Fruit fly (Drosophila melanogaster) whole organism, embryonic: Measurements from ENCODE around the gene E23.
A peak's percentile ranks its signal among the peaks of the same experiment; 100 is the strongest.

Experiments used
- Bdp1 ChIP-seq: fragments of 200-800 bp; sonication (Bioruptor generic); optimal IDR thresholded peaks from 3 replicates; lab custom pipeline; 2016; ENCODE audit warnings: missing biosample characterization, missing genetic modification characterization
- Bteb2 ChIP-seq: fragments of 200-800 bp; sonication (Bioruptor generic); optimal IDR thresholded peaks from 2 replicates; lab custom pipeline; 2016; ENCODE audit warnings: missing biosample characterization, missing genetic modification characterization
- C15 ChIP-seq: fragments of 200-800 bp; sonication (Bioruptor generic); IDR thresholded peaks from 3 replicates; pipeline ENCODE4 v1.3.6; 2022; ENCODE audit warnings: missing biosample characterization, missing genetic modification characterization
- CG11696 ChIP-seq: fragments of 200-800 bp; sonication (Bioruptor generic); IDR thresholded peaks from 2 replicates; pipeline ENCODE4 v1.3.6; 2022; ENCODE audit warnings: missing biosample characterization, missing genetic modification characterization
- CG12236 ChIP-seq: fragments of 200-800 bp; sonication (Bioruptor generic); optimal IDR thresholded peaks from 2 replicates; lab custom pipeline; 2016; ENCODE audit warnings: missing biosample characterization, missing genetic modification characterization
- CG12659 ChIP-seq: fragments of 200-800 bp; sonication (Bioruptor generic); optimal IDR thresholded peaks from 3 replicates; lab custom pipeline; 2017; ENCODE audit warnings: mild to moderate bottlenecking, missing biosample characterization, missing genetic modification reagents, missing genetic modification characterization
- CG13624 ChIP-seq: fragments of 200-800 bp; sonication (Bioruptor generic); optimal IDR thresholded peaks from 2 replicates; lab custom pipeline; 2016; ENCODE audit warnings: missing biosample characterization, missing genetic modification characterization
- CG14441 ChIP-seq: fragments of 200-800 bp; sonication (Bioruptor generic); IDR thresholded peaks from 2 replicates; pipeline ENCODE4 v1.3.6; 2022; ENCODE audit warnings: missing biosample characterization, missing genetic modification characterization
- CG14667 ChIP-seq: fragments of 200-800 bp; sonication (Bioruptor generic); IDR thresholded peaks from 2 replicates; pipeline ENCODE4 v1.3.6; 2022; ENCODE audit warnings: missing biosample characterization, missing genetic modification characterization
- CG17612 ChIP-seq: fragments of 200-800 bp; sonication (Bioruptor generic); IDR thresholded peaks from 2 replicates; pipeline ENCODE4 v1.3.6; 2022; ENCODE audit warnings: missing biosample characterization, missing genetic modification characterization
- CG17912 ChIP-seq: fragments of 200-800 bp; sonication (Bioruptor generic); optimal IDR thresholded peaks from 2 replicates; lab custom pipeline; 2018; ENCODE audit warnings: missing biosample characterization, mild to moderate bottlenecking, missing genetic modification characterization
- CG18476 ChIP-seq: fragments of 200-800 bp; sonication (Bioruptor generic); optimal IDR thresholded peaks from 2 replicates; lab custom pipeline; 2016; ENCODE audit warnings: missing biosample characterization, mild to moderate bottlenecking, missing genetic modification characterization
- CG2116 ChIP-seq: fragments of 200-800 bp; sonication (Bioruptor generic); optimal IDR thresholded peaks from 3 replicates; lab custom pipeline; 2018; ENCODE audit warnings: missing biosample characterization, mild to moderate bottlenecking, missing genetic modification characterization
- CG3065 ChIP-seq: fragments of 200-800 bp; sonication (Bioruptor generic); optimal IDR thresholded peaks from 2 replicates; lab custom pipeline; 2016; ENCODE audit warnings: missing biosample characterization, missing genetic modification characterization
- CG32767 ChIP-seq: fragments of 200-800 bp; sonication (Bioruptor generic); IDR thresholded peaks from 2 replicates; pipeline ENCODE4 v1.3.6; 2022; ENCODE audit warnings: missing biosample characterization, missing genetic modification characterization
- CG3847 ChIP-seq: fragments of 200-800 bp; sonication (Bioruptor generic); IDR thresholded peaks from 2 replicates; pipeline ENCODE4 v1.3.6; 2022; ENCODE audit warnings: missing biosample characterization, missing genetic modification characterization
- CG42726 ChIP-seq: fragments of 200-800 bp; sonication (Bioruptor generic); IDR thresholded peaks from 2 replicates; pipeline ENCODE4 v1.3.6; 2022; ENCODE audit warnings: missing biosample characterization, missing genetic modification characterization; ENCODE audit not compliant: partially characterized antibody
- CG4328 ChIP-seq: fragments of 200-800 bp; sonication (Bioruptor generic); optimal IDR thresholded peaks from 3 replicates; lab custom pipeline; 2017; ENCODE audit warnings: missing biosample characterization, missing genetic modification reagents, missing genetic modification characterization
- CG6654 ChIP-seq: fragments of 200-800 bp; sonication (Bioruptor generic); optimal IDR thresholded peaks from 2 replicates; lab custom pipeline; 2017; ENCODE audit warnings: missing biosample characterization, mild to moderate bottlenecking, missing genetic modification characterization
- CG6765 ChIP-seq: fragments of 200-800 bp; sonication (Bioruptor generic); optimal IDR thresholded peaks from 3 replicates; lab custom pipeline; 2017; ENCODE audit warnings: missing biosample characterization, mild to moderate bottlenecking, missing genetic modification characterization
- CG7372 ChIP-seq: fragments of 200-800 bp; sonication (Bioruptor generic); IDR thresholded peaks from 2 replicates; pipeline ENCODE4 v1.3.6; 2022; ENCODE audit warnings: missing biosample characterization, missing genetic modification characterization
- CG7928 ChIP-seq: fragments of 200-800 bp; sonication (Bioruptor generic); optimal IDR thresholded peaks from 2 replicates; lab custom pipeline; 2017; ENCODE audit warnings: missing biosample characterization, mild to moderate bottlenecking, missing genetic modification characterization
- Dll ChIP-seq: fragments of 200-800 bp; sonication (Bioruptor generic); IDR thresholded peaks from 4 replicates; pipeline ENCODE4 v1.3.6; 2022; ENCODE audit warnings: missing biosample characterization, missing genetic modification characterization; ENCODE audit not compliant: partially characterized antibody
- Doc3 ChIP-seq: fragments of 200-800 bp; sonication (Bioruptor generic); IDR thresholded peaks from 3 replicates; pipeline ENCODE4 v1.3.6; 2022; ENCODE audit warnings: missing biosample characterization, missing genetic modification characterization; ENCODE audit not compliant: partially characterized antibody
- Dref ChIP-seq: fragments of 200-800 bp; sonication (Bioruptor generic); IDR thresholded peaks from 2 replicates; pipeline ENCODE4 v1.3.6; 2022; ENCODE audit warnings: missing biosample characterization, missing genetic modification characterization
- Med ChIP-seq: fragments of 200-800 bp; sonication (Bioruptor generic); peaks from one replicate; lab custom pipeline; 2016; ENCODE audit warnings: missing biosample characterization, missing genetic modification characterization, mild to moderate bottlenecking, inconsistent platforms, moderate library complexity
- NK7.1 ChIP-seq: fragments of 200-800 bp; sonication (Bioruptor generic); optimal IDR thresholded peaks from 3 replicates; lab custom pipeline; 2016; ENCODE audit warnings: missing biosample characterization, missing genetic modification characterization
- Nf-YA ChIP-seq: fragments of 200-800 bp; sonication (Bioruptor generic); IDR thresholded peaks from 2 replicates; pipeline ENCODE4 v1.3.6; 2022; ENCODE audit warnings: missing biosample characterization, missing genetic modification characterization
- Oaz ChIP-seq: fragments of 200-800 bp; sonication (Bioruptor generic); IDR thresholded peaks from 2 replicates; pipeline ENCODE4 v1.3.6; 2022; ENCODE audit warnings: missing biosample characterization, missing genetic modification characterization
- Oli ChIP-seq: fragments of 200-800 bp; sonication (Bioruptor generic); optimal IDR thresholded peaks from 2 replicates; lab custom pipeline; 2018; ENCODE audit warnings: missing biosample characterization, mild to moderate bottlenecking, missing genetic modification characterization, moderate library complexity
- aop ChIP-seq: fragments of 200-800 bp; sonication (Bioruptor generic); IDR thresholded peaks from 2 replicates; pipeline ENCODE4 v1.3.6; 2022; ENCODE audit warnings: missing biosample characterization, missing genetic modification characterization
- ash1 ChIP-seq: fragments of 200-800 bp; sonication (Bioruptor generic); optimal IDR thresholded peaks from 2 replicates; lab custom pipeline; 2018; ENCODE audit warnings: missing biosample characterization, mild to moderate bottlenecking, missing genetic modification characterization
- az2 ChIP-seq: fragments of 200-800 bp; sonication (Bioruptor generic); optimal IDR thresholded peaks from 3 replicates; lab custom pipeline; 2016; ENCODE audit warnings: missing biosample characterization, missing genetic modification characterization
- bbx ChIP-seq: fragments of 200-800 bp; sonication (Bioruptor generic); IDR thresholded peaks from 2 replicates; pipeline ENCODE4 v1.3.6; 2022; ENCODE audit warnings: missing biosample characterization, missing genetic modification characterization; ENCODE audit not compliant: partially characterized antibody
- bigmax ChIP-seq: fragments of 200-800 bp; sonication (Bioruptor generic); optimal IDR thresholded peaks from 2 replicates; lab custom pipeline; 2018; ENCODE audit warnings: missing biosample characterization, mild to moderate bottlenecking, missing genetic modification characterization
- corto ChIP-seq: fragments of 200-800 bp; sonication (Bioruptor generic); optimal IDR thresholded peaks from 2 replicates; lab custom pipeline; 2016; ENCODE audit warnings: missing biosample characterization, mild to moderate bottlenecking, missing genetic modification characterization, moderate library complexity
- crc ChIP-seq: fragments of 200-800 bp; sonication (Bioruptor generic); optimal IDR thresholded peaks from 2 replicates; lab custom pipeline; 2016; ENCODE audit warnings: missing biosample characterization, missing genetic modification characterization
- croc ChIP-seq: fragments of 200-800 bp; sonication (Bioruptor generic); conservative IDR thresholded peaks from 3 replicates; pipeline ENCODE4 v1.3.6; 2022; ENCODE audit warnings: missing biosample characterization, missing genetic modification characterization
- cwo ChIP-seq: fragments of 200-800 bp; sonication (Bioruptor generic); optimal IDR thresholded peaks from 3 replicates; lab custom pipeline; 2017; ENCODE audit warnings: missing biosample characterization, missing genetic modification characterization, mild to moderate bottlenecking, moderate library complexity, missing genetic modification reagents
- ftz-f1 ChIP-seq: fragments of 200-800 bp; sonication (Bioruptor generic); optimal IDR thresholded peaks from 2 replicates; lab custom pipeline; 2016; ENCODE audit warnings: missing biosample characterization, missing genetic modification characterization
- fu2 ChIP-seq: fragments of 200-800 bp; sonication (Bioruptor generic); optimal IDR thresholded peaks from 2 replicates; lab custom pipeline; 2016; ENCODE audit warnings: missing biosample characterization, missing genetic modification characterization
- inv ChIP-seq: fragments of 200-800 bp; sonication (Bioruptor generic); IDR thresholded peaks from 2 replicates; pipeline ENCODE4 v1.3.6; 2022; ENCODE audit warnings: missing biosample characterization, missing genetic modification characterization; ENCODE audit not compliant: partially characterized antibody
- ken ChIP-seq: fragments of 200-800 bp; sonication (Bioruptor generic); IDR thresholded peaks from 3 replicates; pipeline ENCODE4 v1.3.6; 2022; ENCODE audit warnings: missing biosample characterization, missing genetic modification characterization
- nom ChIP-seq: fragments of 200-800 bp; sonication (Bioruptor generic); optimal IDR thresholded peaks from 2 replicates; lab custom pipeline; 2017; ENCODE audit warnings: missing biosample characterization, missing genetic modification characterization, mild to moderate bottlenecking, moderate library complexity, missing genetic modification reagents
- peb ChIP-seq: fragments of 200-800 bp; sonication (Bioruptor generic); IDR thresholded peaks from 2 replicates; pipeline ENCODE4 v1.3.6; 2022; ENCODE audit warnings: missing biosample characterization, missing genetic modification characterization
- sisA ChIP-seq: fragments of 200-800 bp; sonication (Bioruptor generic); IDR thresholded peaks from 2 replicates; pipeline ENCODE4 v1.3.6; 2022; ENCODE audit warnings: missing biosample characterization, missing genetic modification characterization
- so ChIP-seq: fragments of 200-800 bp; sonication (Bioruptor generic); IDR thresholded peaks from 3 replicates; pipeline ENCODE4 v1.3.6; 2022; ENCODE audit warnings: missing biosample characterization, missing genetic modification characterization
- tio ChIP-seq: fragments of 200-800 bp; sonication (Bioruptor generic); optimal IDR thresholded peaks from 2 replicates; lab custom pipeline; 2017; ENCODE audit warnings: missing biosample characterization, missing genetic modification characterization, inconsistent platforms
- tx ChIP-seq: fragments of 200-800 bp; sonication (Bioruptor generic); optimal IDR thresholded peaks from 2 replicates; lab custom pipeline; 2016; ENCODE audit warnings: missing biosample characterization, missing genetic modification characterization
- wdn ChIP-seq: fragments of 200-800 bp; sonication (Bioruptor generic); IDR thresholded peaks from 2 replicates; pipeline ENCODE4 v1.3.6; 2022; ENCODE audit warnings: missing biosample characterization, missing genetic modification characterization

E23 gene

dm6 chr2L:3354642-3355380 lies at the start of gene E23 (continued):
- TF ChIP-seq wdn (GFP tag; lab: Robert Waterston, UW), result peak; percentile 96
- peak; percentile 90 for TF ChIP-seq aop (GFP tag; lab: Robert Waterston, UW)
- TF ChIP-seq CG14667 (GFP tag; lab: Robert Waterston, UW), result peak; percentile 97
- TF ChIP-seq ftz-f1 (GFP tag; lab: Kevin White, UChicago), result peak; percentile 92
- TF ChIP-seq CG3847 (GFP tag; lab: Robert Waterston, UW), result peak; percentile 98
- peak; percentile 99 for TF ChIP-seq az2 (GFP tag; lab: Kevin White, UChicago)
- peak; percentile 69; the same call in 1 of the 2 replicates for TF ChIP-seq bbx (GFP tag; lab: Robert Waterston, UW)
- peak; percentile 100 for TF ChIP-seq cwo
- peak; percentile 98 for TF ChIP-seq Med (GFP tag; lab: Kevin White, UChicago)
- peak; percentile 94 for TF ChIP-seq fu2 (GFP tag; lab: Kevin White, UChicago)
- peak; percentile 92 for TF ChIP-seq nom (GFP tag; lab: Kevin White, UChicago)
- TF ChIP-seq CG17912 (GFP tag; lab: Kevin White, UChicago), result peak; percentile 97
- TF ChIP-seq CG11696 (GFP tag; lab: Robert Waterston, UW), result peak; percentile 88
- TF ChIP-seq Bteb2 (GFP tag; lab: Kevin White, UChicago), result peak; percentile 97
- TF ChIP-seq crc (GFP tag; lab: Kevin White, UChicago), result peak; percentile 82
- peak; percentile 92 for TF ChIP-seq CG6654
- TF ChIP-seq CG17612 (GFP tag; lab: Robert Waterston, UW), result peak; percentile 95
- peak; percentile 77 for TF ChIP-seq corto
- TF ChIP-seq CG4328 (GFP tag; lab: Kevin White, UChicago), result peak; percentile 98
- TF ChIP-seq Nf-YA, result peak; percentile 95
- no peak for TF ChIP-seq Dref
- peak; percentile 99 for TF ChIP-seq croc
- peak; percentile 78 for TF ChIP-seq CG12236 (GFP tag; lab: Kevin White, UChicago)
- TF ChIP-seq CG13624, result peak; percentile 91
- TF ChIP-seq sisA (GFP tag; lab: Robert Waterston, UW), result peak; percentile 98
- TF ChIP-seq bigmax (GFP tag; lab: Kevin White, UChicago), result peak; percentile 48
- TF ChIP-seq NK7.1 (GFP tag; lab: Kevin White, UChicago), result peak; percentile 91
- TF ChIP-seq Oli (tag; lab: Kevin White, UChicago), result peak; percentile 99
- peak; percentile 17 for TF ChIP-seq ash1 (GFP tag; lab: Kevin White, UChicago)
- TF ChIP-seq CG2116 (GFP tag; lab: Kevin White, UChicago), result peak; percentile 93
- peak; percentile 98 for TF ChIP-seq so (GFP tag; lab: Robert Waterston, UW)
- TF ChIP-seq tx (GFP tag; lab: Kevin White, UChicago), result peak; percentile 94
- peak; percentile 96 for TF ChIP-seq CG18476 (GFP tag; lab: Kevin White, UChicago)
- peak; percentile 97 for TF ChIP-seq peb (GFP tag; lab: Robert Waterston, UW)
- TF ChIP-seq CG12659 (GFP tag; lab: Kevin White, UChicago), result peak; percentile 99
- peak; percentile 90 for TF ChIP-seq Bdp1 (GFP tag; lab: Kevin White, UChicago)
- peak; percentile 96 for TF ChIP-seq C15 (GFP tag; lab: Robert Waterston, UW)
- peak; percentile 97 for TF ChIP-seq CG32767 (GFP tag; lab: Robert Waterston, UW)
- peak; percentile 99 for TF ChIP-seq tio (GFP tag; lab: Kevin White, UChicago)
- TF ChIP-seq CG42726 (GFP tag; lab: Robert Waterston, UW), result peak; percentile 58
- TF ChIP-seq CG7372, result peak; percentile 98
- peak; percentile 43; the same call in 3 of the 4 replicates for TF ChIP-seq Dll
- TF ChIP-seq Oaz (GFP tag; lab: Robert Waterston, UW), result peak; percentile 96
- TF ChIP-seq CG7928 (GFP tag; lab: Kevin White, UChicago), result peak; percentile 81
- TF ChIP-seq ken, result peak; percentile 97
- peak; percentile 96 for TF ChIP-seq CG6765
- TF ChIP-seq CG3065 (GFP tag; lab: Kevin White, UChicago), result peak; percentile 96
- TF ChIP-seq Doc3 (GFP tag; lab: Robert Waterston, UW), result no peak
- peak; percentile 97 for TF ChIP-seq CG14441 (GFP tag; lab: Robert Waterston, UW)
- TF ChIP-seq inv (GFP tag; lab: Robert Waterston, UW), result no peak
